Worm (Caenorhabditis elegans) whole organism, late embryonic: Measurements from ENCODE around the gene cit-1.1.

ENCODE experiments used
- Y22D7AL.16 ChIP-seq: sonication (generic microtip); optimal IDR thresholded peaks from 2 replicates; lab custom pipeline; 2016; ENCODE audit warnings: missing genetic modification characterization, missing compliant biosample characterization
- ceh-14 ChIP-seq: sonication (generic microtip); optimal IDR thresholded peaks from 2 replicates; lab custom pipeline; 2016; ENCODE audit warnings: missing genotype, missing genetic modification characterization, missing compliant biosample characterization
- nhr-11 ChIP-seq: fragments of 150-350 bp; optimal IDR thresholded peaks from 2 replicates; lab custom pipeline; 2014; ENCODE audit warnings: missing biosample characterization, missing genetic modification characterization
- nhr-232 ChIP-seq: sonication (generic microtip); optimal IDR thresholded peaks from 2 replicates; lab custom pipeline; 2016; ENCODE audit warnings: missing genetic modification characterization, missing compliant biosample characterization
- unc-55 ChIP-seq: sonication (generic microtip); optimal IDR thresholded peaks from 2 replicates; lab custom pipeline; 2017; ENCODE audit warnings: missing biosample characterization, missing genetic modification reagents, missing genetic modification characterization

ce11 chrIII:8044187-8044586 is 34.6 kb upstream of the cit-1.1 start, which contains the start of gene K12H4.5:
- TF ChIP-seq nhr-11 (tag; lab: Kevin White, UChicago) (no peak), nhr-232 (tag; lab: Kevin White, UChicago) (no peak), unc-55 (GFP tag; lab: Kevin White, UChicago) (no peak), ceh-14 (tag; lab: Kevin White, UChicago) (no peak), Y22D7AL.16 (tag; lab: Kevin White, UChicago) (no peak)
